Worm (Caenorhabditis elegans): ENCODE measurements around the gene K10C2.8.

K10C2.8 gene

DNA sequence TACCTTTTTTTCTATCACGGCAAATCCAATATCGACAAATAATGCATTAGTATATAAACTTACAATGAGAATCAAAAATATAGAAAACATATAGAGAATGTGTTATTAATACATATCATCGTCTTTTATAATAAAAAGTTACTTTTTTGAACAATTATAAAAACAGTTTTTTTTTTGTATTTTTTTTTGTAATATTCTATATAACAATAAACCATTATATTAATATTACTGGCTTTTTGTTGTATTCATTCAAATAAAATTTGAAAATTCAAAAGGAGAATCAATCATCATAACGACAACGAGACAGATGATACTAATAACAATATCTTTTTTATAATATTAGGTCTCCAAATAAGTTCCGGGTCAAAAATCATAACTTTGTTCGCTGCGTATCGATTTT is at the start of gene K10C2.8:
Gene K10C2.8, minus strand, starts transcription at position 101 of the 400 bp plus-strand sequence.
- TF ChIP-seq unc-62 (GFP tag; optimal IDR thresholded peaks at IDR 0.05), result no peak

DNA sequence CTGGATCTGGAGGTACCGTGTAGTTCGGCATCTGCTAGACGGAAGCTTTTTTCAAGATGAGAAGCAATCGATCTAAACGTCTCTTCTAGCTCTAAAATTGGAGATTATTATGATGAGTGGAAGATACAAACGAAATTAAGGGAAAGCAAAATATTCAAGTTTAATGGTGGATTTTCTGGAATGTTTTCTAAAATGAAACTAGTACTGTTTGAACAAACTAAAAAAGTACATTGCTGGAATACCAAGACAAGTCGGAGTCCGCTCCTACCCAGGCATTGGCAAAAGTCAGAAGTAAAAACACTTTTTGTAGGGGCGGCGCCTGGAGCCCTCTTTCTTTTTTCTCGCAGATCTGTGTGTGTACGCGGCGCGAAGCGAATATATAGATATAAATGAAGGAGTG is 47.3 kb upstream of the K10C2.8 start, which contains the start of gene gar-1:
Gene gar-1, minus strand, starts transcription at position 101 of the 400 bp plus-strand sequence.
- TF ChIP-seq unc-62 (GFP tag; optimal IDR thresholded peaks at IDR 0.05), result no peak

DNA sequence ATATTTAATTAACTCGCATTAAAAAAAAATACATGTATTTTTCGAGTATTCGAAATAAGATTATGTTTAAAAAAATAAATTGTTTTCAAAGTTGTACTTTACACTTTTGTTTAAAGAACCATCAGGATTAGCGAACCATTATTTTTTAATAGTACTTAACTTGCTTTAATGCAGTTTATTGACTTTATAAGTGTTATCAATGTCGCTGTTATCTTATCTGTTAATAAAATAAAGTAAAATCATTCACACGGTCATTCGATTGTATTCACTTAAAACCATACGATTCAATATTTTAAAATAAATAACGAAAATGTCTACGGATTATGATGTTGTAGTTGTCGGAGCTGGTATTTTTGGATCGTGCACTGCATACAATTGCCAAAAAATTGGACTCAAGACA is 39.1 kb upstream of the K10C2.8 start, which contains the start of gene C15B12.1:
Gene C15B12.1, plus strand, starts transcription at position 271 of the 400 bp plus-strand sequence.
- TF ChIP-seq unc-62 (GFP tag; optimal IDR thresholded peaks at IDR 0.05), result no peak

DNA sequence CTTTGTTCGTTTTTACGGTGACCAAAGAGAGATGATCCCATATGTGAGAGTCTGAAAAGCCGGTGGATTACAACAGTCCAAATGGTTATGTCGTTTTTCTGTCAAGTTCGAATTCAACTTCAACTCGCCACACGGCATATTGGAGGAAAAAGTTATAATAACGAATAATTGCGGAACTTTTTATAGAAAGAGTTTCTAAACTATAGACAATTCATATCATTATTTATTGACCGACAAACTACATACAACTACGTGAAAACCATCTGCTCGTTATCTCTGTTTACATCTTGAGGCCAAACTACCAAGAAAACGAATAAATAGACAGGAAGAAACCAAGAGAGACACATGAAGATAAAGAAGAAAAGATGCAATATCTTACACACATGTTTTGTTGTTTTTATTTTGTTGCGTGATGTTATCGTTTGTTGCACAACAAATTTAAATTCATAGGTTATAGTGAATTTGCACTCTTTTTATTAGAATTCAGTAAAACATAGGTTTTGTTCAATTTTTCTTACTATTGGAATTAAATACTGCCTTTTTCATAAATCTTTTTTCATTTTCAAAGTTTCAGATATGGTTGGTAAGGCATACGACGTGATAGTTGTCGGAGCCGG is 36.4 kb upstream of the K10C2.8 start, which contains the start of the genes C15B12.4 and C15B12.8:
Gene C15B12.4, minus strand, starts transcription at position 51 of the 617 bp plus-strand sequence.
Gene C15B12.8, plus strand, starts transcription at position 567 of the 617 bp plus-strand sequence.
- TF ChIP-seq unc-62 (GFP tag; optimal IDR thresholded peaks at IDR 0.05), result no peak

DNA sequence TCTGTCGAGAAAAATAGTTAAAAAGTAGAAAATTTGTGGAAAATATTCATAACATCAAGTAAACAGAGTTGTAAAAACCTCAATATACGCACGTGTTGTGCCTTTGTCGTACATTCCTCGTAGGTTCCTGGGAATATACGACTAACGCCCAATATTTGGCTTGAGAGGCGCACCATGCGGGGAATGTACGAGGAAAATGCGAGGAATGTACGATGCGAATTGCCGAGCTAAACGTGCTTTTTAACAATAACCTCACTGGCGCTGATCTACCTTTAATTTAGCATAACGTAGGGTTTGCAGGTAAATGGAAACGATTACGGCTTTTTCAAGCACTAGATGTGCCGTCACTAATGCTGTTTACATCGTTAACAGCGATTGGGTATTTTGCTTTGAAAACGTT is 31.1 kb upstream of the K10C2.8 start, which contains the start of gene C15B12.9:
Gene C15B12.9, plus strand, starts transcription at position 301 of the 400 bp plus-strand sequence.
- TF ChIP-seq unc-62 (GFP tag; optimal IDR thresholded peaks at IDR 0.05), result no peak

DNA sequence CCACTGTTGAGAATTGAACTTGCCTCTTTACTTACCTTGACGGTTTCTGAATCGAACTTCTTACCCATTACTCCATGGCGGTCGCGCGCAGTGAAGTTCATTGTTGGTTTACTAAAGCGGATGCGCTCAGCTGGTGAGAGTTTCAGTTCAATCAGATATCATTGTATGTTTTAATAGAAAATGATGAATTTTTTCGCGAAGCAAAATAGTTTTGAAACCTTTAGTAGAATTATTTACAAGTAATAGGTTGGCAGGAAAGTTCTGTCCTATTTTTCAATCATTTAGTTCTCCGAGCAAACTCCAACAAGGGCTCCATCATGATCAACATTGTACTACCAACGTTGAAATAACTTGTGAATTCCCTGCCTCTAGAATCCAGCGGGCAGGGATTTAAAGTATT is 30.0 kb upstream of the K10C2.8 start, which contains the start of gene C15B12.3:
Gene C15B12.3, minus strand, starts transcription at position 101 of the 400 bp plus-strand sequence.
- no peak for TF ChIP-seq unc-62 (GFP tag; optimal IDR thresholded peaks at IDR 0.05)

DNA sequence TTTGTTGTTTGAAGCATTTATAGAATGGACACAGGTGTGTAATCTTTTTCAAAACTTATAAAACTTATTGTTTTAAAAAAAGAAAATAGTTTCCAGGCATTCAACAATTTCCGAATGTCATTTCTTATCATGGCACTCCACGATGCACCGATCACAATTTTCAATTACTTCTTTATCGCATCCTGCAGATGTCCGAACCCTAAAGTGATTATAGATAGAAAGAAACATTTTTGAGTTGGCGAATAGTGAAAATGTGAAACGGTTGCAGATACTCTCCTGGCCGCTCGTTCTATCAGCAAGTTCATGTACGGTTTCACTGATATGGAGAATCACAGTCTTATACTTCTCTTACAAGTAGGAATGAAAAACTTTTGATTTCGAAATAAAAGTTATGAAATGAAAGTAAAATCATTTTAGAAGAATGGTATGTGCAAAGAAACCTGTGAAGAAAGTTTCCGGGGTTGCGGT is 25.6 kb upstream of the K10C2.8 start, which contains the start of gene C15B12.2:
Gene C15B12.2, plus strand, starts transcription at position 418 of the 468 bp plus-strand sequence.
- no peak for TF ChIP-seq unc-62 (GFP tag; optimal IDR thresholded peaks at IDR 0.05)

DNA sequence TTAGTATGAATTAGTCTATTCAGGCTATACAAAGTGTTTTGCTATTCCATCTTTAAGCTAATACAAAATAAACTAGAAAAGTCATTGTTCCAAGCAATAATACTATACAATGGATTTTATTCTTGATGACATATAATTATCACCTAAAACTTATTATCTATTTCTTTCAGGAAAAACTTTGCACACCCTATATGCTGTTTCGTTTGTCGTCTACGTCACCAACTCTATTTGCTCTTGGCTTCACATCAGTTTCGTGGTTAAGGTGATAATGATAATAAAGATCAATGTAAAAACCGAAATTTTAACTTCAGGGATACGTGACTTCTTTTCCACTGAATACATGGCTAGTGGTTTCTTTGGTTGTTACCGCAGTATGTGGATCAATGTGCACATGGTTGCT is 25.0 kb upstream of the K10C2.8 start:
- TF ChIP-seq unc-62 (GFP tag; optimal IDR thresholded peaks at IDR 0.05), result no peak

DNA sequence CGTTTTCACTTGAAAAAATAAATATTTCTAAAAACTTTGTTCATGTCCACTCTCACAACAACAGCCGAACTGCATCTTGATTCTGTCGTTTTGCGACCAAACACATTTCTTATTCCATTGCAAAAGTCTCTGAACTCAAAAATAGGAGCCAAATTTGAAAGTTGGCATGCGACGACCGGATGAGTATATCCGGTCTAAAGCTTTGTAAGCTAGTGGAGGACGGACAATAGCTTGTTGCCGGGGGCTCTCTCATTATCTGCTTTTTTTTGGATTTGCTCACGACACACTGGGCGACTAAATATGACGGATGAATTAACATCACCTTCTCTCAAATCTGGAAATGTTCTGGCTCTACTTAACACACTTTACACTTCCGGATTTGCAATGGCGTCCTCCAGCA is 24.3 kb upstream of the K10C2.8 start, which contains the start of gene K04E7.1:
Gene K04E7.1, plus strand, starts transcription at position 301 of the 400 bp plus-strand sequence.
- TF ChIP-seq unc-62 (GFP tag; optimal IDR thresholded peaks at IDR 0.05), result no peak

DNA sequence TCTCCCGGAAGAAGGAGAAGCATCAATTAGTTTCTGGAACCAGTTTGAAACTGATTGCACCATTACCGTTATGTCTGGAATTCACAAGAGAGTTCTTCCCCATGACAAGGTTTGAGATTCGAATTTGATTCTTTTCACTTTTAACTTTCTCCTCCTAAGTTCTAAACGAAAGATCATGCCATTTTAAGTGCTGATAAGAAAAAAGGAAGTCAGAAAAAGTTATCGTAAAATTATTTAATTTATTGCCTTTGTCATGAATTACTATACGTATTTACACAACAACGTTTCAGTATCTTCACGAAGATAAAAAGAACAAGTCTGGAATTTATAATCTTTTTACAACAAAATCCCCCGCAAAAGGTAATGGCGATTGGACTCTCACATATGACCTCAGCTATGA is 22.7 kb upstream of the K10C2.8 start:
- no peak for TF ChIP-seq unc-62 (GFP tag; optimal IDR thresholded peaks at IDR 0.05)

DNA sequence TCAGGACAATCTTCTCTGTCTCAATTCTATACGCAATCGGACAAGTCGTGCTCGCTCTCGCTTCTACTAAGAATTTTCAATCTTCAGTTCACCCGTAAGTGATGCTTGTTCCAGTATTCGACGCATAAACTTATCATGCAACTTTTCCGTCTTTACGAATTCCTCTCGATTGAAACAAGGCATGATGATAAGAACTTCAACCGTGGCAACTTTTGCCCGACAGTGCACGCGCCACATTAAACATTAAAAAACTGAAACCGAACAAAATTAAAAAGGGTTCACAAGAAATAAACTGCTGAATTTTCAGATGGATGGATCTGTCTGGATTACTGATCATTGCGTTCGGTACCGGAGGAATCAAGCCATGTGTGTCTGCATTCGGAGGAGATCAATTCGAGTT is 21.0 kb upstream of the K10C2.8 start:
- no peak for TF ChIP-seq unc-62 (GFP tag; optimal IDR thresholded peaks at IDR 0.05)

DNA sequence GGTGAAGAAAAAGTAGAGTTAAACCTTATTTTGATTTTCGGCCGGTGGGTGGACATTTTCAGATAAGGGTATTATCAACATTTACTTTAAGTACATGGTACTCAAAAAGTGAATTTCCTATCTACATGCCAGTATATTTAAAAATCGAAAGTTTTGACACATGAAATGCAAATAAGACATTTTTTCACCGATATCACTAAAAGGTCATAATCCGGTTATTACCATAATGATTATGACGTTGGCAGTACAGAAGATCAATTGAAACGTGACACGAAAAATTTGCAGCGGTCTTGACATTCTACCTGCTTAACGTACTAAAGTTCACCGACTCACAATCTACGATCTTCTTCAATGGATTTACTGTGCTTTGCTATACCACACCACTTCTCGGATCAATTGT is 20.6 kb upstream of the K10C2.8 start:
- TF ChIP-seq unc-62 (GFP tag; optimal IDR thresholded peaks at IDR 0.05), result no peak

DNA sequence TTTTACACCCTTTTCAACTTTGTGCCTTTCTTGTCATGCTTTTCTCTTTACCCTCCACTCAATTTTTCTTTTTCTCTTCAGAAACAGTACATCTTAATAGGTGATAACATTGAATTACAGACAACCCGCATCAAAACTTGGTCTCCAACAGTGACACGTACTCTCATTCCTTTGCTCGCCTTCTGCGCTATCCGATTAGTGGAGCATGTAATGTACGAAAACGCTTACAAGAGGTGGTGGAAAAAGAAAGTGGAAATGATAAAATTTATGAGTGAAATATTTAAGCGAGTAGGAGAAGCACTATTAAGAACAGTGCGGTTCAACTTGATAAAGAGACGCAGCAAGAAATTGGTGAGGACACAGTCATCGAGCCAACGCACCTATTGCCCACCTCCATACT is 19.1 kb upstream of the K10C2.8 start, which contains the start of gene pept-1:
Gene pept-1, plus strand, starts transcription at position 306 of the 400 bp plus-strand sequence.
- no peak for TF ChIP-seq unc-62 (GFP tag; optimal IDR thresholded peaks at IDR 0.05)

DNA sequence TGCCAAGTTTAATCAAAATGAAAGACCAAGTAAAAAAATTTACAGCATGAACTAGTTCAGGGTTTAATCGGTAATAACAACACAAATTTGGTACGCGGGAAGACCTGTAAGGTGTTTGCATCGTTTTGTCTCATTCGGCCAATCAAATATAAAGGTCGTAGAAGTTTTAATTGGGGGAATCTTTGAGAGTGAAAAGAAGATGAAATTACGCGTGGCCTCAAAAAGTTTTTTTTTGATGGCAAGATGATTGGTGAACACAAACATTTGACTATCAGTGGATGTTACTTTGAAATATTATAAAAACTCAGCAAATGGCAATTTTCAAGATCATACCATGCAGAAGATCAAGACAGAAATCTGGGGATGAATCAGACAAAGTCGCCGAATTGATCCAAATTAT is 17.7 kb upstream of the K10C2.8 start, which contains the start of gene nas-33:
Gene nas-33, minus strand, starts transcription at position 101 of the 400 bp plus-strand sequence.
- no peak for TF ChIP-seq unc-62 (GFP tag; optimal IDR thresholded peaks at IDR 0.05)

DNA sequence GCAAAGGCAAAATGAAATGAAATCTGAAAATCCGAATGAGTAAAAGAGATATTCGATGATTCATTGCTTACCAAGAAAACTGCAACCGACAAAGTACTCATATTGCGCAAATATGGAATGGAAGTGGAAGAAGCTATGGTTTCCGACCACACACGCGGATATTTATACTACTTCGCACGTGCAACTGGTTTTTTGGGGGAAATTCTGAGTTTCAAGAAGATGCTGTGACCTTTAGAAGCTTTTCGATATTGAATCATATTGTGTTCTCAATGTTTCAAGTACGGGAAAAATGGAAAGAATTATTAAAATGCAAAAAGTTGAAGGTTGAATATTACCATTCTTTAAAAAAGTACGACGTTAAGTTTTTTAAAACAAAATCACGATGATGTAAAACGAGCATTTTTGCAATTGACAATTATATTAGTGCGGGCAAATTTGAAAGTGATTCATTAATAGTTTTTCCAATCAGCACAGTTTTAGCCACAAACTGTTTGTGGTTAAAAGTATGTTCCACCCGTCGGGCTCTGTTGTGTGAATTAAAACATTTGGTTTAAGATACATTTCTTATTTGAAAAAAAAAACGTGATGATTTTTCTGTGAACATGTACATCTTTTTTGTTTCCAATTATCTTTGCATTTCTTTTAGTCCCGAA is 13.5 kb upstream of the K10C2.8 start, which contains the start of the genes grl-6 and K10C2.6:
Gene grl-6, minus strand, starts transcription at position 101 of the 653 bp plus-strand sequence.
Gene K10C2.6, plus strand, starts transcription at position 603 of the 653 bp plus-strand sequence.
- no peak for TF ChIP-seq unc-62 (GFP tag; optimal IDR thresholded peaks at IDR 0.05)

DNA sequence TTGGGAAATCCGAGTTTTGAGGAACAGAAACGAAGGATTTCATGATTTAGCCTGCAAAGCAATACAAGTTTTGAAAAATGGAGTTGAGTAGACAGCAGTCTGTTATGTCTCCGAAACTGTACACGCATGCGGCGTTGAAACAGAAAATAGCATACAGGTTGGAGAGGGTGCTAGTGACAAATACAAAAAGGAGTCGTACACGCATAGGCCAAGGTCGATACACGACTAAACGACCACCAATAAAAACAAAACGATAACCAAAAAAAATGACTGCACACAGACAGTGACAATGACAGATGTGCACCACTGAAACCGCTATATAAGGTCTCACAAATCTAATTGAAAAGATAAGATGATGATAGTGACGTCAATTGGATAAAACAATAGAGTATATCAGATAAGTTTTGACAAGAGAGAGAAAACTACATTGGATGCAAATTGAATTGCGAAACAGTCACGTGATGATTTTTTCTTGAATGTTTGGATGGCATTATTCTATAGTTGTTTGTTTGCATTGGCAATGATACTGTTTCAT is 11.5 kb upstream of the K10C2.8 start, which contains the start of gene fah-1:
Gene fah-1, minus strand, starts transcription at position 51 of the 535 bp plus-strand sequence.
- no peak for TF ChIP-seq unc-62 (GFP tag; optimal IDR thresholded peaks at IDR 0.05)
